Fruit fly (Drosophila melanogaster): Measurements from ENCODE around the gene CG14982.

DNA sequence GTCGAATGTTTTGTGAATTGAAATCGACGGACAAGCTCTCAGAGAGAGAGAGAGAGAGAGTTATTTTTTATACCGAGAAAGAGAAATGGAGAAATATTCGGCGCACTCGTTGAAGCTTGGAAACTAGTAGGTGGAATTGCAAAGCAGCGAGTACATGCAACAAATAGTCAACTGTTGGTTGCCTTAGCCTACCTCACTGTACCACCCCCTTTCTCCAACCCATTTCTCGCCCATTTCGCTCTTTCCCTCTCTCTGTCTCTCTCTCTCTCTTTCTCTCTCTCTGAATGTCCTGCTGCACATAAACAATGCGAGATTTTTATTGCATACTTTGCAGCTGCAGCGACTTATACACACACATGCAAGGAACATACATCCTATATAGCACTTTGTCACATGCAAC, 21.5 kb downstream of the CG14982 start:
- TF ChIP-seq Ets98B (GFP tag; IDR thresholded peaks at IDR 0.05) (no peak), Snoo (tag; optimal IDR thresholded peaks at IDR 0.05) (no peak), EcR (GFP tag; optimal IDR thresholded peaks at IDR 0.05) (no peak), fd96Ca (GFP tag; IDR thresholded peaks at IDR 0.05) (no peak), CG17806 (tag; optimal IDR thresholded peaks at IDR 0.05) (no peak)
